Worm (Caenorhabditis elegans): ENCODE results near the gene srh-30.

The srh-30 gene

ce11 chrV:6727222-6727621, 44.3 kb downstream of the srh-30 start, which contains the start of gene ZC487.1:
Gene ZC487.1, plus strand, starts transcription at chrV:6727522.
- no peak for TF ChIP-seq hmbx-1 (tag; optimal IDR thresholded peaks at IDR 0.05)
- no peak for TF ChIP-seq ceh-13 (GFP tag; optimal IDR thresholded peaks at IDR 0.05)
- no peak for TF ChIP-seq flt-1 (GFP tag; IDR thresholded peaks at IDR 0.05)
- TF ChIP-seq tra-4 (tag; optimal IDR thresholded peaks at IDR 0.05): no peak
- TF ChIP-seq ets-7 (tag; optimal IDR thresholded peaks at IDR 0.05): no peak
- TF ChIP-seq hmg-4 (GFP tag; optimal IDR thresholded peaks at IDR 0.05): no peak

- TF ChIP-seq pes-1 (GFP tag; IDR thresholded peaks at IDR 0.05) (no peak), hmg-4 (GFP tag; optimal IDR thresholded peaks at IDR 0.05) (no peak), ama-1 (optimal IDR thresholded peaks at IDR 0.05) (no peak), F13C5.2 (tag; optimal IDR thresholded peaks at IDR 0.05) (no peak), tbx-37 (GFP tag; conservative IDR thresholded peaks at IDR 0.05) (no peak), scrt-1 (GFP tag; IDR thresholded peaks at IDR 0.05) (no peak), ceh-13 (GFP tag; optimal IDR thresholded peaks at IDR 0.05) (no peak), flt-1 (GFP tag; IDR thresholded peaks at IDR 0.05) (no peak), B0310.2 (tag; optimal IDR thresholded peaks at IDR 0.05) (no peak), ets-7 (tag; optimal IDR thresholded peaks at IDR 0.05) (no peak), sea-1 (GFP tag; conservative IDR thresholded peaks at IDR 0.05) (no peak), tra-4 (tag; optimal IDR thresholded peaks at IDR 0.05) (no peak), hmbx-1 (tag; optimal IDR thresholded peaks at IDR 0.05) (no peak), tbx-11 (GFP tag; IDR thresholded peaks at IDR 0.05) (no peak), ceh-36 (tag; optimal IDR thresholded peaks at IDR 0.05) (no peak), hnd-1 (tag; optimal IDR thresholded peaks at IDR 0.05) (no peak), aly-1 (tag; optimal IDR thresholded peaks at IDR 0.05) (no peak)
Measured at ce11 chrV:6726279-6726678, 45.3 kb downstream of the srh-30 start.

ce11 chrV:6722378-6722777, 49.2 kb downstream of the srh-30 start, which contains the start of gene ZC487.2:
Gene ZC487.2, minus strand, starts transcription at chrV:6722478.
- TF ChIP-seq ama-1 (optimal IDR thresholded peaks at IDR 0.05): no peak
- no peak for TF ChIP-seq F13C5.2 (tag; optimal IDR thresholded peaks at IDR 0.05)
- no peak for TF ChIP-seq B0310.2 (tag; optimal IDR thresholded peaks at IDR 0.05)
